Worm (Caenorhabditis elegans): ENCODE measurements around the gene asp-6.

The asp-6 gene

DNA sequence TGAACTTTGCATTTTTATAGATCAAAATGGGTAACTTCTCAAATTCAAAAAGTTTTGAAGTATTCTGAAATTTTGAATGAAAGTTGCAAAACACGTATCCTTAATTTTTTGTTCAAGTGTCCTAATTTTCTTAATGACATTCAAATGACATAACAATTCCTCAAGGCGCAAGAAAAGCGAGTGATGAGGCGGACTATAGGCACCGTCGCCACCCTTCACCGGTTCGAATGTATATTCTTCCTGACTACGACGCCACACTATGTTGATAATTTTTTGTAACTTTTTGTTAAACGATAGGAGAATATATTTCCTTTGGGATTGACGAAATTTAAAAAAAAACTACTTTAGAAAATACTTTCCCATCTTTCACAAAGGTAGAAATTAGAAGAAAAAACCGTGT lies 12.9 kb upstream of the asp-6 start:
- TF ChIP-seq nhr-76 (tag; optimal IDR thresholded peaks at IDR 0.05) (no peak), lin-32 (GFP tag; optimal IDR thresholded peaks at IDR 0.05) (no peak), ces-1 (GFP tag; optimal IDR thresholded peaks at IDR 0.05) (no peak), ham-2 (GFP tag; optimal IDR thresholded peaks at IDR 0.05) (no peak), mep-1 (tag; optimal IDR thresholded peaks at IDR 0.05) (no peak), nhr-237 (tag; optimal IDR thresholded peaks at IDR 0.05) (no peak), sem-2 (GFP tag; optimal IDR thresholded peaks at IDR 0.05) (no peak), elt-3 (tag; optimal IDR thresholded peaks at IDR 0.05) (no peak), ceh-43 (GFP tag; optimal IDR thresholded peaks at IDR 0.05) (no peak), lin-13 (tag; optimal IDR thresholded peaks at IDR 0.05) (no peak), lsy-2 (tag; optimal IDR thresholded peaks at IDR 0.05) (no peak), nhr-2 (tag; optimal IDR thresholded peaks at IDR 0.05) (no peak), mab-5 (tag; optimal IDR thresholded peaks at IDR 0.05) (no peak), mls-2 (tag; optimal IDR thresholded peaks at IDR 0.05) (no peak)

DNA sequence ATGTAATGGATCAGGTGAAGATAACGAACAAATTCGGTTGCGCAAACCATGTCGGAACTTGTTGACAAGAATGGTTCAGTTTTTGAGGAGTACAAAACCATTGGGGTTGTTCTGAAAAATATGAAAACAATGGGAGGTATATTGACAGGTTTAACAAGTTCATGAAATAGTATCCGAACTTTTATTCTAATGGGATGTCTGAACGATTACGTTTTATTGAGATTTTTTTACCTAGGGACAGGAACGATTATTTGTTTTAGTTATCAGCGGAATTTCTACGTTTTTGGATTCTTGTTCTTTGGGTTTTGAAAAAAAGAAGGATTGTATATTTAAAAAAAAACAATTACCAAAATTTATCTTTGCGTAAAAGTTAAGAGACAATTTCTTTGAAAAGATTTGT lies 12.0 kb upstream of the asp-6 start, which contains the start of gene str-135:
Gene str-135 (minus strand): TSS at position 101 of the 400 bp plus-strand sequence.
- TF ChIP-seq blmp-1 (tag; optimal IDR thresholded peaks at IDR 0.05) = no peak
- TF ChIP-seq cnd-1 (tag; optimal IDR thresholded peaks at IDR 0.05) = no peak
- TF ChIP-seq lin-32 (GFP tag; optimal IDR thresholded peaks at IDR 0.05) = no peak
- no peak for TF ChIP-seq drap-1 (GFP tag; optimal IDR thresholded peaks at IDR 0.05)
- no peak for TF ChIP-seq unc-120 (tag; optimal IDR thresholded peaks at IDR 0.05; ENCODE audit: poor library complexity, severe bottlenecking)
- TF ChIP-seq mab-5 (tag; optimal IDR thresholded peaks at IDR 0.05) = no peak
- TF ChIP-seq ham-2 (GFP tag; optimal IDR thresholded peaks at IDR 0.05) = no peak
- no peak for TF ChIP-seq tbx-8 (GFP tag; optimal IDR thresholded peaks at IDR 0.05)
- no peak for TF ChIP-seq ceh-83 (GFP tag; optimal IDR thresholded peaks at IDR 0.05)
- no peak for TF ChIP-seq elt-1 (tag; optimal IDR thresholded peaks at IDR 0.05; ENCODE audit: borderline replicate concordance, insufficient read depth)
- no peak for TF ChIP-seq lsy-2 (tag; optimal IDR thresholded peaks at IDR 0.05)
- TF ChIP-seq mep-1 (tag; optimal IDR thresholded peaks at IDR 0.05) = no peak
- TF ChIP-seq zip-8 (tag; optimal IDR thresholded peaks at IDR 0.05) = no peak
- TF ChIP-seq ceh-43 (GFP tag; optimal IDR thresholded peaks at IDR 0.05) = no peak
- TF ChIP-seq snpc-4 (tag; optimal IDR thresholded peaks at IDR 0.05) = no peak
- no peak for TF ChIP-seq nhr-237 (tag; optimal IDR thresholded peaks at IDR 0.05)
- TF ChIP-seq pha-4 (tag; optimal IDR thresholded peaks at IDR 0.05) = no peak
- TF ChIP-seq hlh-1 (tag; optimal IDR thresholded peaks at IDR 0.05) = no peak

DNA sequence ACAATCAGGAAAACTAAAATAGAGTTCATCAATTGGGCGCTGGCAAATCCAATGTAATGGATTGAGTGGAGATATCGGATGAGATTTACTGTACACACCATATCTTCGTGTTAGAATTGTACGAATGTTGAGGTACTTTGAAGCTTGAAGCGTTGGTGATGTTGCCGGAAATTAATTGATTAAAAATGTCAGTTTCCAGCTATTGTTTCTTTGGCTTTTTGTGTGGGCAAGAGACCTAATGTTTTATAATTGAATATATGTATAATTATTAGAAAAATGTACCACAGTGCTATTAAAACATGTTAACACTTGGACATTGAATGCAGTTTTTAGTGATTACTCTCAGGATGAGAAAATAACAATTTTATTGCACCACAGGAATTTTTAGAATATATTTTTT lies 10.1 kb upstream of the asp-6 start, which contains the start of gene str-136:
Gene str-136 (minus strand): TSS at position 101 of the 400 bp plus-strand sequence.
- no peak for TF ChIP-seq sptf-1 (tag; optimal IDR thresholded peaks at IDR 0.05)

DNA sequence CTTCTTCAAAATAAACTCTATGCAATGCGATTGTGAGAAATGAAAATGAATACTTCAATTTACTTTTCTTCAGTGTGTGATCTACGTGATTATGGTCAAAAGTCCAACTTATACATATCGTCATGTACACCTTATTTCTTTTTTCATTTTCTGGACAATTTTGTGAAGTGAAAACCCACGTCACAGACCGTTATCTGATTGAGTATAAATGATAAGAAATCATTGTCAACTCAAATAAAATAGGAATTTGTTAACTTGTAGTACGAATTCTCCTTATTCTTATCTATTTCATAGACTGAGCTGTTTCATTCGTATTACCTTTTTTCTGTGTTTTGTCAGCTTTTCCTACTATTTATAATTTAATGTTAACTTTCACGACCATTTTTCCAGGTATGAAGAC lies 3.3 kb upstream of the asp-6 start, which contains the start of gene asp-5:
Gene asp-5 (plus strand): TSS at position 391 of the 400 bp plus-strand sequence.
- TF ChIP-seq mep-1 (tag; optimal IDR thresholded peaks at IDR 0.05) (no peak), sptf-1 (tag; optimal IDR thresholded peaks at IDR 0.05) (no peak), mls-2 (tag; optimal IDR thresholded peaks at IDR 0.05) (no peak), ceh-43 (GFP tag; optimal IDR thresholded peaks at IDR 0.05) (no peak), nhr-2 (tag; optimal IDR thresholded peaks at IDR 0.05) (no peak), lin-13 (tag; optimal IDR thresholded peaks at IDR 0.05) (no peak)

DNA sequence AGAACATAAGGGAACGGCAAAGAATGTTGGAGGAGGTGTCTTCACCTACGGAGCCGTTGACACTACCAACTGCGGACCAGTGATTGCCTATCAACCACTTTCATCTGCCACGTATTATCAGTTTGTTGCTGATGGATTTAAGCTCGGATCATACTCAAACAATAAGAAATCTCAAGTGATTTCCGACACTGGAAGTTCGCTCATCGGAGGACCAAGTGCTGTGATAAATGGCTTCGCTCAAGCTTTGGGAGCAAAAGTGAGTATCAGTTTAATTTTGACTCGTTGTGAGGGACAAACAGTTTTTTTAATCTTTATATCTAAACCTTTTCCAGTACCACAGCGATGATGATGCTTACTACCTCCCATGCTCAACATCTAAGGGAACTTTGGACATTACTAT lies 2.7 kb upstream of the asp-6 start:
- TF ChIP-seq lsy-2 (tag; optimal IDR thresholded peaks at IDR 0.05) (no peak), nhr-12 (tag; optimal IDR thresholded peaks at IDR 0.05) (no peak), ces-1 (GFP tag; optimal IDR thresholded peaks at IDR 0.05) (no peak), elt-3 (tag; optimal IDR thresholded peaks at IDR 0.05) (no peak), nhr-76 (tag; optimal IDR thresholded peaks at IDR 0.05) (no peak), drap-1 (GFP tag; optimal IDR thresholded peaks at IDR 0.05) (no peak), ceh-43 (GFP tag; optimal IDR thresholded peaks at IDR 0.05) (no peak), sem-2 (GFP tag; optimal IDR thresholded peaks at IDR 0.05) (no peak), unc-120 (tag; optimal IDR thresholded peaks at IDR 0.05; ENCODE audit: poor library complexity, severe bottlenecking) (no peak)

DNA sequence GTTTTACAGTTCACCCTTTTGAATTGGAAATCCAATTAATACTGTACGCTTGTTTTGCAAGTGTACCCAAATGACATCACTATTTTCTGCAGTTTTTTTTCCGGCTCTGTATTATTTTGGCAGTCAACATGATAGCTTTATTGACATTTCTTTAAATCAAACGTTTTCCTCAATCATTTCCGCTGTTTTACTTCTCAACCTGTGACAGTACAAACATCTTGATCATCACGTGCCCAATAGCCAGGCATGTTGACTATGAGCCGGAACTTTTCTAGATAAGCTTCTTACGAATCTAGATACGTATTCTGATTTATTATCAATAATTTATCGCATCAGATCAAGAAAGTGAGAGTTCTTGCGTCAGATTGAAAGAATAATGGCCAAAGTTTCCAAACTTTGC lies 1.1 kb upstream of the asp-6 start:
- TF ChIP-seq cnd-1 (tag; optimal IDR thresholded peaks at IDR 0.05) (no peak), nhr-237 (tag; optimal IDR thresholded peaks at IDR 0.05) (no peak), sptf-1 (tag; optimal IDR thresholded peaks at IDR 0.05) (no peak), mep-1 (tag; optimal IDR thresholded peaks at IDR 0.05) (no peak), tbx-8 (GFP tag; optimal IDR thresholded peaks at IDR 0.05) (no peak), mab-5 (tag; optimal IDR thresholded peaks at IDR 0.05) (no peak), blmp-1 (tag; optimal IDR thresholded peaks at IDR 0.05) (no peak), ztf-11 (tag; optimal IDR thresholded peaks at IDR 0.05) (no peak), ceh-83 (GFP tag; optimal IDR thresholded peaks at IDR 0.05) (no peak), ces-1 (GFP tag; optimal IDR thresholded peaks at IDR 0.05) (no peak), nhr-2 (tag; optimal IDR thresholded peaks at IDR 0.05) (no peak)
